Worm (Caenorhabditis elegans): ENCODE data around the gene F47E1.4.

DNA sequence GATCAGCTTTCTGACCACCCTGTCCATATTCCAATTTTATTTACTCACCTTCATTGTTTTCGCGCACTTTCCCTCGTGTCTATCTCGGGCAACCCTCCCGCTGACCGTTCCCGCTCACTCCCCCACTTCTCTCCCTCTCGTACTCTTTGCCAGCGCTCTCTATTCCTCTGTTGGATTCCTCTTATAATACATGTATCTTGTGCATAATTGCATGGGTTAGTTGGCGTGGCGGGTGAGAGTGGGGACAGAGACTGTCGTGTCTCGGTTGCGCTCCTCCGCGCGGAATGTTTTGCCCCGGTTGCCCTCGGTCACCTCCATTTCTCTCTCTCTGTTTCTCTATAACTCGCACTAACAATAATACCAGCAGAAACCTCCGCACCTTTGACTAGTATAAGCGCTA lies 39.5 kb downstream of the F47E1.4 start:
- TF ChIP-seq lin-13 (GFP tag; optimal IDR thresholded peaks at IDR 0.05) (no peak), fos-1 (tag; optimal IDR thresholded peaks at IDR 0.05) (no peak), unc-39 (tag; optimal IDR thresholded peaks at IDR 0.05) (no peak), nhr-11 (tag; optimal IDR thresholded peaks at IDR 0.05) (no peak), F13H6.1 (tag; optimal IDR thresholded peaks at IDR 0.05) (no peak), nhr-237 (tag; optimal IDR thresholded peaks at IDR 0.05) (no peak), mdl-1 (tag; optimal IDR thresholded peaks at IDR 0.05) (no peak), snpc-4 (tag; optimal IDR thresholded peaks at IDR 0.05) (no peak), ztf-4 (tag; optimal IDR thresholded peaks at IDR 0.05) (no peak), R02D3.7 (tag; optimal IDR thresholded peaks at IDR 0.05) (no peak), nhr-25 (tag; optimal IDR thresholded peaks at IDR 0.05) (no peak), lin-11 (tag; optimal IDR thresholded peaks at IDR 0.05) (no peak)
